Worm (Caenorhabditis elegans) whole organism, L1 larva: Measurements from ENCODE around the gene srw-140.

Source experiments
- C04F5.9 ChIP-seq: sonication (generic microtip); optimal IDR thresholded peaks from 2 replicates; lab custom pipeline; 2016; ENCODE audit warnings: missing genetic modification characterization, missing compliant biosample characterization
- C16A3.4 ChIP-seq: fragments of 150-350 bp; optimal IDR thresholded peaks from 2 replicates; lab custom pipeline; 2014; ENCODE audit warnings: missing biosample characterization, missing genetic modification characterization
- C34B4.2 ChIP-seq: sonication (generic microtip); optimal IDR thresholded peaks from 2 replicates; lab custom pipeline; 2017; ENCODE audit warnings: mild to moderate bottlenecking, missing genetic modification characterization, missing compliant biosample characterization
- F16B12.6 ChIP-seq: fragments of 150-350 bp; optimal IDR thresholded peaks from 2 replicates; lab custom pipeline; 2014; ENCODE audit warnings: missing biosample characterization, missing genetic modification characterization
- Y116A8C.19 ChIP-seq: sonication (generic microtip); optimal IDR thresholded peaks from 2 replicates; lab custom pipeline; 2016; ENCODE audit warnings: missing compliant biosample characterization, missing genetic modification characterization, borderline replicate concordance
- ama-1 ChIP-seq: fragments of 150-350 bp; optimal IDR thresholded peaks from 2 replicates; lab custom pipeline; 2014
- blmp-1 ChIP-seq: fragments of 150-350 bp; optimal IDR thresholded peaks from 2 replicates; lab custom pipeline; 2014; ENCODE audit warnings: missing biosample characterization, missing genetic modification characterization
- ceh-82 ChIP-seq, 3 experiments: fragments of 150-350 bp in 1 of 3; sonication (generic microtip) in 2 of 3; optimal IDR thresholded peaks; 2 replicates each; lab custom pipeline; 2014 to 2017; ENCODE audit warnings: missing biosample characterization in 3 of 3, missing genetic modification characterization in 3 of 3
- ceh-88 ChIP-seq: fragments of 200-800 bp; sonication (Bioruptor generic); IDR thresholded peaks from 2 replicates; pipeline ENCODE4 v1.3.6; 2022; ENCODE audit warnings: missing genetic modification characterization, missing compliant biosample characterization
- dpl-1 ChIP-seq, 3 experiments: fragments of 150-350 bp in 2 of 3; sonication (generic microtip) in 1 of 3; optimal IDR thresholded peaks; 2 replicates each; lab custom pipeline; 2014 to 2017; ENCODE audit warnings: missing biosample characterization in 3 of 3, missing genetic modification characterization in 3 of 3, missing genetic modification reagents in 3 of 3
- dsc-1 ChIP-seq: sonication (generic microtip); optimal IDR thresholded peaks from 2 replicates; lab custom pipeline; 2016; ENCODE audit warnings: mild to moderate bottlenecking, missing genetic modification characterization, missing compliant biosample characterization
- efl-1 ChIP-seq, 4 experiments: fragments of 150-350 bp; optimal IDR thresholded peaks in 3 of 4; peaks in 1 of 4; 1 replicate in 1 of 4; 2 replicates in 3 of 4; lab custom pipeline; 2014; ENCODE audit warnings: missing biosample characterization in 2 of 4, missing genetic modification characterization in 2 of 4, missing genetic modification reagents in 2 of 4
- egl-13 ChIP-seq: sonication (generic microtip); optimal IDR thresholded peaks from 2 replicates; lab custom pipeline; 2016; ENCODE audit warnings: missing genotype, missing genetic modification reagents, missing genetic modification characterization, missing compliant biosample characterization
- elt-2 ChIP-seq: sonication (generic microtip); optimal IDR thresholded peaks from 2 replicates; lab custom pipeline; 2016; ENCODE audit warnings: missing genetic modification characterization, mild to moderate bottlenecking, inconsistent platforms, missing compliant biosample characterization, missing genetic modification reagents
- ets-5 ChIP-seq: fragments of 200-800 bp; sonication (Bioruptor generic); IDR thresholded peaks from 2 replicates; pipeline ENCODE4 v1.3.6; 2022; ENCODE audit warnings: missing genetic modification characterization, missing compliant biosample characterization
- fkh-8 ChIP-seq: sonication (generic microtip); optimal IDR thresholded peaks from 2 replicates; lab custom pipeline; 2016; ENCODE audit warnings: mild to moderate bottlenecking, missing genetic modification characterization, missing compliant biosample characterization
- grh-1 ChIP-seq: fragments of 200-800 bp; sonication (Bioruptor generic); IDR thresholded peaks from 2 replicates; pipeline ENCODE4 v1.3.6; 2022; ENCODE audit warnings: missing genetic modification reagents, missing genetic modification characterization, missing compliant biosample characterization
- hlh-17 ChIP-seq: fragments of 200-800 bp; sonication (Bioruptor generic); optimal IDR thresholded peaks from 2 replicates; lab custom pipeline; 2018; ENCODE audit warnings: missing genetic modification characterization, mild to moderate bottlenecking, missing compliant biosample characterization, moderate library complexity, borderline replicate concordance
- hlh-4 ChIP-seq: sonication (generic microtip); optimal IDR thresholded peaks from 2 replicates; lab custom pipeline; 2016; ENCODE audit warnings: mild to moderate bottlenecking, missing genetic modification characterization, missing compliant biosample characterization
- jun-1 ChIP-seq: fragments of 150-350 bp; optimal IDR thresholded peaks from 2 replicates; lab custom pipeline; 2014; ENCODE audit warnings: missing biosample characterization, missing genetic modification reagents, missing genetic modification characterization
- lin-15B ChIP-seq: fragments of 150-350 bp; sonication (generic microtip); optimal IDR thresholded peaks from 3 replicates; lab custom pipeline; 2014; ENCODE audit warnings: missing biosample characterization, missing genetic modification characterization
- lin-35 ChIP-seq, 2 experiments: fragments of 150-350 bp; optimal IDR thresholded peaks; 2 replicates each; lab custom pipeline; 2014; ENCODE audit warnings: missing biosample characterization in 2 of 2, missing genetic modification characterization in 2 of 2, missing genetic modification reagents in 2 of 2
- lir-3 ChIP-seq: sonication (generic microtip); optimal IDR thresholded peaks from 2 replicates; lab custom pipeline; 2016; ENCODE audit warnings: mild to moderate bottlenecking, missing genetic modification characterization, moderate library complexity, missing compliant biosample characterization; ENCODE audit not compliant: poor library complexity
- lsy-2 ChIP-seq, 2 experiments: fragments of 150-350 bp; optimal IDR thresholded peaks; 2 replicates each; lab custom pipeline; 2014; ENCODE audit warnings: missing biosample characterization in 2 of 2, missing genetic modification characterization in 2 of 2
- mdl-1 ChIP-seq, 2 experiments: fragments of 150-350 bp; optimal IDR thresholded peaks; 2 replicates each; lab custom pipeline; 2014 to 2017; ENCODE audit warnings: missing biosample characterization in 2 of 2, missing genetic modification characterization in 2 of 2, inconsistent platforms in 1 of 2
- mep-1 ChIP-seq: fragments of 150-350 bp; optimal IDR thresholded peaks from 2 replicates; lab custom pipeline; 2014; ENCODE audit warnings: missing biosample characterization, missing genetic modification characterization
- nhr-11 ChIP-seq: fragments of 150-350 bp; optimal IDR thresholded peaks from 2 replicates; lab custom pipeline; 2014; ENCODE audit warnings: missing biosample characterization, missing genetic modification characterization
- nhr-19 ChIP-seq: fragments of 200-800 bp; sonication (Bioruptor generic); conservative IDR thresholded peaks from 2 replicates; pipeline ENCODE4 v1.3.6; 2022; ENCODE audit warnings: missing genetic modification characterization, missing compliant biosample characterization
- nhr-20 ChIP-seq: sonication (generic microtip); optimal IDR thresholded peaks from 2 replicates; lab custom pipeline; 2016; ENCODE audit warnings: mild to moderate bottlenecking, missing genetic modification characterization, missing compliant biosample characterization
- nhr-237 ChIP-seq: fragments of 150-350 bp; optimal IDR thresholded peaks from 2 replicates; lab custom pipeline; 2014; ENCODE audit warnings: missing biosample characterization, missing genetic modification characterization
- nhr-28 ChIP-seq: fragments of 150-350 bp; optimal IDR thresholded peaks from 2 replicates; lab custom pipeline; 2014; ENCODE audit warnings: missing biosample characterization, missing genetic modification characterization
- nhr-47 ChIP-seq: sonication (generic microtip); optimal IDR thresholded peaks from 2 replicates; lab custom pipeline; 2016; ENCODE audit warnings: mild to moderate bottlenecking, missing genetic modification characterization, moderate library complexity, missing compliant biosample characterization
- nhr-71 ChIP-seq: sonication (generic microtip); optimal IDR thresholded peaks from 2 replicates; lab custom pipeline; 2016; ENCODE audit warnings: mild to moderate bottlenecking, missing genetic modification characterization, moderate library complexity, missing compliant biosample characterization
- nhr-76 ChIP-seq: sonication (generic microtip); optimal IDR thresholded peaks from 2 replicates; lab custom pipeline; 2017; ENCODE audit warnings: missing biosample characterization, missing genetic modification characterization
- nhr-77 ChIP-seq: fragments of 150-350 bp; optimal IDR thresholded peaks from 2 replicates; lab custom pipeline; 2014; ENCODE audit warnings: missing biosample characterization, missing genetic modification characterization
- nhr-85 ChIP-seq: sonication (generic microtip); peaks from one replicate; lab custom pipeline; 2016; ENCODE audit warnings: missing genetic modification characterization, inconsistent platforms, missing compliant biosample characterization
- nhr-90 ChIP-seq: sonication (generic microtip); optimal IDR thresholded peaks from 2 replicates; lab custom pipeline; 2016; ENCODE audit warnings: mild to moderate bottlenecking, missing genetic modification characterization, missing compliant biosample characterization; ENCODE audit not compliant: poor library complexity
- pqm-1 ChIP-seq: sonication (generic microtip); optimal IDR thresholded peaks from 3 replicates; lab custom pipeline; 2017; ENCODE audit warnings: missing biosample characterization, missing genetic modification characterization
- rnt-1 ChIP-seq: sonication (generic microtip); optimal IDR thresholded peaks from 2 replicates; lab custom pipeline; 2016; ENCODE audit warnings: mild to moderate bottlenecking, missing genetic modification characterization, moderate library complexity, missing compliant biosample characterization
- skn-1 ChIP-seq: fragments of 150-350 bp; optimal IDR thresholded peaks from 2 replicates; lab custom pipeline; 2014; ENCODE audit warnings: missing biosample characterization, missing genetic modification characterization
- snpc-4 ChIP-seq: fragments of 150-350 bp; optimal IDR thresholded peaks from 2 replicates; lab custom pipeline; 2014; ENCODE audit warnings: missing biosample characterization, missing genetic modification characterization
- sptf-1 ChIP-seq: fragments of 150-350 bp; optimal IDR thresholded peaks from 2 replicates; lab custom pipeline; 2014; ENCODE audit warnings: missing biosample characterization, missing genetic modification characterization
- sup-37 ChIP-seq: fragments of 200-800 bp; sonication (Bioruptor generic); optimal IDR thresholded peaks from 2 replicates; lab custom pipeline; 2018; ENCODE audit warnings: mild to moderate bottlenecking, missing genetic modification characterization, missing compliant biosample characterization
- swsn-7 ChIP-seq: sonication (generic microtip); optimal IDR thresholded peaks from 2 replicates; lab custom pipeline; 2016; ENCODE audit warnings: missing genetic modification characterization, missing compliant biosample characterization
- tlp-1 ChIP-seq: fragments of 150-350 bp; optimal IDR thresholded peaks from 2 replicates; lab custom pipeline; 2014; ENCODE audit warnings: missing biosample characterization, missing genetic modification characterization
- unc-30 ChIP-seq: sonication (generic microtip); optimal IDR thresholded peaks from 2 replicates; lab custom pipeline; 2017; ENCODE audit warnings: missing biosample characterization, missing genetic modification characterization
- unc-86 ChIP-seq: sonication (generic microtip); optimal IDR thresholded peaks from 2 replicates; lab custom pipeline; 2016; ENCODE audit warnings: missing genetic modification characterization, missing compliant biosample characterization
- vab-15 ChIP-seq: sonication (generic microtip); optimal IDR thresholded peaks from 2 replicates; lab custom pipeline; 2017; ENCODE audit warnings: missing genotype, mild to moderate bottlenecking, missing genetic modification characterization, missing compliant biosample characterization
- xbp-1 ChIP-seq: sonication (generic microtip); optimal IDR thresholded peaks from 2 replicates; lab custom pipeline; 2016; ENCODE audit warnings: missing genetic modification characterization, missing compliant biosample characterization
- zip-4 ChIP-seq: fragments of 200-800 bp; sonication (Bioruptor generic); optimal IDR thresholded peaks from 2 replicates; lab custom pipeline; 2018; ENCODE audit warnings: mild to moderate bottlenecking, missing genetic modification characterization, moderate library complexity, missing compliant biosample characterization
- ztf-11 ChIP-seq, 2 experiments: sonication (generic microtip); optimal IDR thresholded peaks; 2 replicates each; lab custom pipeline; 2016 to 2017; ENCODE audit warnings: missing genetic modification characterization in 2 of 2, missing biosample characterization in 1 of 2, missing compliant biosample characterization in 1 of 2
- ztf-4 ChIP-seq: fragments of 150-350 bp; optimal IDR thresholded peaks from 2 replicates; lab custom pipeline; 2014; ENCODE audit warnings: missing biosample characterization, missing genetic modification characterization

srw-140 gene

ce11 chrV:5131380-5131779, 34.1 kb upstream of the srw-140 start:
- TF ChIP-seq C16A3.4 (tag; lab: Kevin White, UChicago): peak; percentile 23
- peak; percentile 21 to 42 for TF ChIP-seq lin-35 (GFP tag; optimal IDR thresholded peaks at IDR 0.05; lab: Kevin White, UChicago)
- peak; percentile 96 for TF ChIP-seq skn-1 (tag; lab: Kevin White, UChicago)
- no peak for TF ChIP-seq ama-1 (lab: Kevin White, UChicago)
- TF ChIP-seq efl-1 (optimal IDR thresholded peaks at IDR 0.05; lab: Kevin White, UChicago): peak; percentile 38 to 65
- peak; percentile 45 to 48 for TF ChIP-seq efl-1 (GFP tag; optimal IDR thresholded peaks at IDR 0.05 in 1 of 2; lab: Kevin White, UChicago)
- no peak for TF ChIP-seq nhr-71 (tag; lab: Kevin White, UChicago)
- no peak for TF ChIP-seq dsc-1 (tag; lab: Kevin White, UChicago)
- peak; percentile 4 for TF ChIP-seq blmp-1 (tag; lab: Kevin White, UChicago)
- TF ChIP-seq sptf-1 (tag; lab: Kevin White, UChicago): no peak
- TF ChIP-seq zip-4 (GFP tag; lab: Kevin White, UChicago): peak; percentile 68
- TF ChIP-seq nhr-77 (tag; lab: Kevin White, UChicago): no peak
- TF ChIP-seq vab-15: no peak
- peak; percentile 11 for TF ChIP-seq swsn-7 (tag; lab: Kevin White, UChicago)
- TF ChIP-seq ceh-88: no peak
- TF ChIP-seq xbp-1 (tag; lab: Kevin White, UChicago): peak; percentile 17
- no peak for TF ChIP-seq lir-3 (tag; lab: Kevin White, UChicago)
- TF ChIP-seq ceh-82 (tag; optimal IDR thresholded peaks at IDR 0.05; lab: Kevin White, UChicago): peak; percentile 51 to 77 (median 55)
- no peak for TF ChIP-seq C04F5.9
- TF ChIP-seq hlh-17 (GFP tag; lab: Kevin White, UChicago): no peak
- TF ChIP-seq nhr-19 (GFP tag; lab: Robert Waterston, UW): no peak
- TF ChIP-seq hlh-4 (tag; lab: Kevin White, UChicago): no peak
- no peak for TF ChIP-seq sup-37 (GFP tag; lab: Kevin White, UChicago)
- TF ChIP-seq elt-2 (tag; lab: Kevin White, UChicago): no peak
- TF ChIP-seq egl-13 (tag; lab: Kevin White, UChicago): no peak
- TF ChIP-seq nhr-28 (tag; lab: Kevin White, UChicago): no peak
- TF ChIP-seq mep-1: peak; percentile 51
- peak; percentile 32 for TF ChIP-seq nhr-20 (tag; lab: Kevin White, UChicago)
- peak in 1 of 3 experiments; percentile 36 for TF ChIP-seq dpl-1 (GFP tag; optimal IDR thresholded peaks at IDR 0.05; lab: Kevin White, UChicago)
- TF ChIP-seq ztf-4 (tag; lab: Kevin White, UChicago): no peak
- TF ChIP-seq lsy-2 (tag; optimal IDR thresholded peaks at IDR 0.05; lab: Kevin White, UChicago): peak in 1 of 2 experiments; percentile 71
- peak; percentile 51 for TF ChIP-seq rnt-1 (tag; lab: Kevin White, UChicago)
- no peak for TF ChIP-seq ztf-11 (tag; optimal IDR thresholded peaks at IDR 0.05; lab: Kevin White, UChicago)
- TF ChIP-seq grh-1 (GFP tag; lab: Robert Waterston, UW): no peak
- peak; percentile 34 for TF ChIP-seq fkh-8
- no peak for TF ChIP-seq unc-86 (tag; lab: Kevin White, UChicago)
- TF ChIP-seq nhr-237 (tag; lab: Kevin White, UChicago): peak; percentile 22
- TF ChIP-seq nhr-47 (tag; lab: Kevin White, UChicago): peak; percentile 23
- peak; percentile 22 for TF ChIP-seq jun-1 (tag; lab: Kevin White, UChicago)
- TF ChIP-seq nhr-85 (tag; lab: Kevin White, UChicago): peak; percentile 63
- no peak for TF ChIP-seq tlp-1 (tag; lab: Kevin White, UChicago)

ce11 chrV:5132441-5132840, 33.1 kb upstream of the srw-140 start, which contains the start of gene F14F9.4:
TSS of gene F14F9.4 (plus strand) at chrV:5132741.
- TF ChIP-seq ceh-88 (no peak), lsy-2 (tag; optimal IDR thresholded peaks at IDR 0.05; lab: Kevin White, UChicago) (no peak), ets-5 (no peak), nhr-77 (tag; lab: Kevin White, UChicago) (no peak), mdl-1 (tag; optimal IDR thresholded peaks at IDR 0.05; lab: Kevin White, UChicago) (no peak), unc-30 (tag; lab: Kevin White, UChicago) (no peak), lin-15B (no peak), C34B4.2 (no peak), hlh-4 (tag; lab: Kevin White, UChicago) (no peak), Y116A8C.19 (tag; lab: Kevin White, UChicago) (no peak), nhr-76 (tag; lab: Kevin White, UChicago) (no peak), sptf-1 (tag; lab: Kevin White, UChicago) (no peak), jun-1 (tag; lab: Kevin White, UChicago) (no peak), F16B12.6 (tag; lab: Kevin White, UChicago) (no peak), pqm-1 (tag; lab: Kevin White, UChicago) (no peak), nhr-11 (tag; lab: Kevin White, UChicago) (no peak), dsc-1 (tag; lab: Kevin White, UChicago) (no peak), snpc-4 (tag; lab: Kevin White, UChicago) (no peak), nhr-90 (tag; lab: Kevin White, UChicago) (no peak), lir-3 (tag; lab: Kevin White, UChicago) (no peak)
- TF ChIP-seq, all 84 proteins: peak for 0
